Fruit fly (Drosophila melanogaster): ENCODE measurements around the gene Hsp110.

Gene Hsp110

dm6 chr3L:14056816-14057215, 20.0 kb downstream of the Hsp110 start:
- no peak for TF ChIP-seq noc (tag; optimal IDR thresholded peaks at IDR 0.05)

dm6 chr3L:14059266-14059974, 22.6 kb downstream of the Hsp110 start:
- no peak for TF ChIP-seq noc (tag; optimal IDR thresholded peaks at IDR 0.05)

- no peak for TF ChIP-seq noc (tag; optimal IDR thresholded peaks at IDR 0.05)
Measured at dm6 chr3L:14062702-14063101, 25.9 kb downstream of the Hsp110 start.

- TF ChIP-seq noc (tag; optimal IDR thresholded peaks at IDR 0.05), result no peak
Measured at dm6 chr3L:14063241-14064064, 26.6 kb downstream of the Hsp110 start.

dm6 chr3L:14064065-14064414, 27.2 kb downstream of the Hsp110 start:
- TF ChIP-seq noc (tag; optimal IDR thresholded peaks at IDR 0.05), result no peak

- no peak for TF ChIP-seq noc (tag; optimal IDR thresholded peaks at IDR 0.05)
Measured at dm6 chr3L:14071621-14072020, 34.8 kb downstream of the Hsp110 start, which contains the start of gene Pex1. Gene Pex1, plus strand, starts transcription at chr3L:14071892.

dm6 chr3L:14075472-14075871, 38.7 kb downstream of the Hsp110 start, which contains the start of gene btl:
Gene btl, plus strand, starts transcription at chr3L:14075772.
- TF ChIP-seq noc (tag; optimal IDR thresholded peaks at IDR 0.05), result no peak

dm6 chr3L:14076559-14076958, 39.7 kb downstream of the Hsp110 start:
- TF ChIP-seq noc (tag; optimal IDR thresholded peaks at IDR 0.05), result no peak

dm6 chr3L:14078227-14078626, 41.4 kb downstream of the Hsp110 start:
- TF ChIP-seq noc (tag; optimal IDR thresholded peaks at IDR 0.05), result no peak

dm6 chr3L:14079224-14079623, 42.4 kb downstream of the Hsp110 start:
- TF ChIP-seq noc (tag; optimal IDR thresholded peaks at IDR 0.05), result no peak

dm6 chr3L:14083283-14083682, 46.5 kb downstream of the Hsp110 start, which contains the start of gene CG8100:
Gene CG8100, plus strand, starts transcription at chr3L:14083615.
- TF ChIP-seq noc (tag; optimal IDR thresholded peaks at IDR 0.05), result no peak

dm6 chr3L:14086225-14086624, 49.4 kb downstream of the Hsp110 start:
- no peak for TF ChIP-seq noc (tag; optimal IDR thresholded peaks at IDR 0.05)

- TF ChIP-seq noc (tag; optimal IDR thresholded peaks at IDR 0.05), result no peak
Measured at dm6 chr3L:14089010-14089409, 52.2 kb downstream of the Hsp110 start.

dm6 chr3L:14089516-14089915, 52.7 kb downstream of the Hsp110 start:
- no peak for TF ChIP-seq noc (tag; optimal IDR thresholded peaks at IDR 0.05)

Data from whole organism, larva.